Worm (Caenorhabditis elegans) whole organism, L4 larva: ENCODE results near the gene fbxa-99.

Source experiments
- ama-1 ChIP-seq: fragments of 150-350 bp; optimal IDR thresholded peaks from 2 replicates; lab custom pipeline; 2014; ENCODE audit warnings: inconsistent platforms, mixed read lengths
- dpl-1 ChIP-seq: fragments of 150-350 bp; optimal IDR thresholded peaks from 2 replicates; lab custom pipeline; 2014; ENCODE audit warnings: missing biosample characterization, missing genetic modification reagents, missing genetic modification characterization
- egl-27 ChIP-seq: sonication (generic microtip); optimal IDR thresholded peaks from 3 replicates; lab custom pipeline; 2017; ENCODE audit warnings: missing biosample characterization, missing genetic modification reagents, missing genetic modification characterization
- fkh-10 ChIP-seq: fragments of 150-350 bp; optimal IDR thresholded peaks from 2 replicates; lab custom pipeline; 2014; ENCODE audit warnings: missing biosample characterization, missing genetic modification reagents, missing genetic modification characterization
- lin-1 ChIP-seq: fragments of 200-800 bp; sonication (Bioruptor generic); IDR thresholded peaks from 2 replicates; pipeline ENCODE4 v1.3.6; 2022; ENCODE audit warnings: missing genetic modification reagents, missing genetic modification characterization, missing compliant biosample characterization
- nhr-237 ChIP-seq: sonication (generic microtip); optimal IDR thresholded peaks from 2 replicates; lab custom pipeline; 2017; ENCODE audit warnings: missing biosample characterization, missing genetic modification characterization
- nhr-25 ChIP-seq: sonication (generic microtip); optimal IDR thresholded peaks from 2 replicates; lab custom pipeline; 2017; ENCODE audit warnings: missing genetic modification characterization, mild to moderate bottlenecking, missing compliant biosample characterization, antibody characterized with exemption, moderate library complexity, borderline replicate concordance; ENCODE audit not compliant: insufficient read depth
- pqm-1 ChIP-seq: sonication (generic microtip); optimal IDR thresholded peaks from 2 replicates; lab custom pipeline; 2017; ENCODE audit warnings: missing biosample characterization, missing genetic modification characterization
- vab-7 ChIP-seq: fragments of 200-800 bp; sonication (Bioruptor generic); IDR thresholded peaks from 2 replicates; pipeline ENCODE4 v1.3.6; 2022; ENCODE audit warnings: missing genetic modification reagents, missing genetic modification characterization, missing compliant biosample characterization

ce11 chrV:15972484-15972883 is 10.2 kb downstream of the fbxa-99 start, which contains the start of gene sru-23:
- TF ChIP-seq fkh-10 (GFP tag; lab: Kevin White, UChicago) (no peak), vab-7 (GFP tag; lab: Robert Waterston, UW) (no peak), ama-1 (lab: Kevin White, UChicago) (no peak), nhr-237 (no peak), lin-1 (GFP tag; lab: Robert Waterston, UW) (no peak), nhr-25 (no peak), pqm-1 (tag; lab: Kevin White, UChicago) (no peak), egl-27 (no peak), dpl-1 (GFP tag; lab: Kevin White, UChicago) (no peak)
